Fruit fly (Drosophila melanogaster) whole organism, embryonic: ENCODE measurements around the gene und.

Source experiments
- Asciz ChIP-seq: fragments of 200-800 bp; sonication (Bioruptor generic); optimal IDR thresholded peaks from 2 replicates; lab custom pipeline; 2017; ENCODE audit warnings: missing biosample characterization, mild to moderate bottlenecking, missing genetic modification characterization, missing genetic modification reagents
- Bdp1 ChIP-seq: fragments of 200-800 bp; sonication (Bioruptor generic); optimal IDR thresholded peaks from 3 replicates; lab custom pipeline; 2016; ENCODE audit warnings: missing biosample characterization, missing genetic modification characterization
- Blimp-1 ChIP-seq: fragments of 200-800 bp; sonication (Bioruptor generic); optimal IDR thresholded peaks from 3 replicates; lab custom pipeline; 2018; ENCODE audit warnings: missing biosample characterization, missing genetic modification characterization, mild to moderate bottlenecking, moderate library complexity, missing genetic modification reagents
- BtbVII ChIP-seq: fragments of 200-800 bp; sonication (Bioruptor generic); optimal IDR thresholded peaks from 3 replicates; lab custom pipeline; 2017; ENCODE audit warnings: missing biosample characterization, mild to moderate bottlenecking, missing genetic modification characterization
- CG10209 ChIP-seq: fragments of 200-800 bp; sonication (Bioruptor generic); optimal IDR thresholded peaks from 3 replicates; lab custom pipeline; 2017; ENCODE audit warnings: missing biosample characterization, mild to moderate bottlenecking, missing genetic modification characterization, missing genetic modification reagents
- CG10959 ChIP-seq: fragments of 200-800 bp; sonication (Bioruptor generic); IDR thresholded peaks from 2 replicates; pipeline ENCODE4 v1.3.6; 2022; ENCODE audit warnings: missing biosample characterization, missing genetic modification characterization
- CG12236 ChIP-seq: fragments of 200-800 bp; sonication (Bioruptor generic); optimal IDR thresholded peaks from 2 replicates; lab custom pipeline; 2016; ENCODE audit warnings: missing biosample characterization, missing genetic modification characterization
- CG13296 ChIP-seq: fragments of 200-800 bp; sonication (Bioruptor generic); optimal IDR thresholded peaks from 3 replicates; lab custom pipeline; 2018; ENCODE audit warnings: missing biosample characterization, mild to moderate bottlenecking, missing genetic modification characterization
- CG14965 ChIP-seq: fragments of 200-800 bp; sonication (Bioruptor generic); optimal IDR thresholded peaks from 2 replicates; lab custom pipeline; 2016; ENCODE audit warnings: missing biosample characterization, missing genetic modification characterization, borderline replicate concordance
- CG15479 ChIP-seq: fragments of 200-800 bp; sonication (Bioruptor generic); optimal IDR thresholded peaks from 3 replicates; lab custom pipeline; 2019; ENCODE audit warnings: missing biosample characterization, mild to moderate bottlenecking, missing genetic modification characterization, moderate library complexity
- CG18599 ChIP-seq: fragments of 200-800 bp; sonication (Bioruptor generic); optimal IDR thresholded peaks from 3 replicates; lab custom pipeline; 2017; ENCODE audit warnings: missing biosample characterization, missing genetic modification characterization, mild to moderate bottlenecking, moderate library complexity, missing genetic modification reagents
- CG2875 ChIP-seq: fragments of 200-800 bp; sonication (Bioruptor generic); optimal IDR thresholded peaks from 2 replicates; lab custom pipeline; 2017; ENCODE audit warnings: missing biosample characterization, mild to moderate bottlenecking, missing genetic modification characterization, missing genetic modification reagents
- CG2889 ChIP-seq: fragments of 200-800 bp; sonication (Bioruptor generic); IDR thresholded peaks from 3 replicates; pipeline ENCODE4 v1.3.6; 2022; ENCODE audit warnings: missing biosample characterization, missing genetic modification characterization
- CG32532 ChIP-seq: fragments of 200-800 bp; sonication (Bioruptor generic); IDR thresholded peaks from 2 replicates; pipeline ENCODE4 v1.3.6; 2022; ENCODE audit warnings: missing biosample characterization, missing genetic modification characterization
- CG33213 ChIP-seq: fragments of 200-800 bp; sonication (Bioruptor generic); optimal IDR thresholded peaks from 3 replicates; lab custom pipeline; 2016; ENCODE audit warnings: missing biosample characterization, missing genetic modification characterization
- CG3726 ChIP-seq: fragments of 200-800 bp; sonication (Bioruptor generic); IDR thresholded peaks from 3 replicates; pipeline ENCODE4, ENCODE4 v1.3.6; 2022; ENCODE audit warnings: missing biosample characterization, missing genetic modification characterization
- CG3838 ChIP-seq: fragments of 200-800 bp; sonication (Bioruptor generic); optimal IDR thresholded peaks from 3 replicates; lab custom pipeline; 2016; ENCODE audit warnings: missing biosample characterization, missing genetic modification characterization
- CG4617 ChIP-seq: fragments of 200-800 bp; sonication (Bioruptor generic); optimal IDR thresholded peaks from 3 replicates; lab custom pipeline; 2016; ENCODE audit warnings: missing biosample characterization, missing genetic modification characterization, borderline replicate concordance
- CG6175 ChIP-seq: fragments of 200-800 bp; sonication (Bioruptor generic); IDR thresholded peaks from 3 replicates; pipeline ENCODE4 v1.3.6; 2022; ENCODE audit warnings: missing biosample characterization, missing genetic modification characterization
- CG7786 ChIP-seq: fragments of 200-800 bp; sonication (Bioruptor generic); optimal IDR thresholded peaks from 2 replicates; lab custom pipeline; 2016; ENCODE audit warnings: missing biosample characterization, missing genetic modification characterization
- CG9609 ChIP-seq: fragments of 200-800 bp; sonication (Bioruptor generic); optimal IDR thresholded peaks from 3 replicates; lab custom pipeline; 2016; ENCODE audit warnings: missing biosample characterization, missing genetic modification characterization
- CHES-1-like ChIP-seq: fragments of 200-800 bp; sonication (Bioruptor generic); optimal IDR thresholded peaks from 2 replicates; lab custom pipeline; 2016; ENCODE audit warnings: missing biosample characterization, missing genetic modification characterization
- HmgD ChIP-seq: fragments of 200-800 bp; sonication (Bioruptor generic); optimal IDR thresholded peaks from 3 replicates; lab custom pipeline; 2016; ENCODE audit warnings: missing biosample characterization, missing genetic modification characterization
- Med ChIP-seq: fragments of 200-800 bp; sonication (Bioruptor generic); peaks from one replicate; lab custom pipeline; 2016; ENCODE audit warnings: missing biosample characterization, missing genetic modification characterization, mild to moderate bottlenecking, inconsistent platforms, moderate library complexity
- NFAT ChIP-seq: fragments of 200-800 bp; sonication (Bioruptor generic); IDR thresholded peaks from 2 replicates; pipeline ENCODE4 v1.3.6; 2022; ENCODE audit warnings: missing biosample characterization, missing genetic modification characterization
- Nf-YA ChIP-seq: fragments of 200-800 bp; sonication (Bioruptor generic); IDR thresholded peaks from 2 replicates; pipeline ENCODE4 v1.3.6; 2022; ENCODE audit warnings: missing biosample characterization, missing genetic modification characterization
- Sox100B ChIP-seq: fragments of 200-800 bp; sonication (Bioruptor generic); optimal IDR thresholded peaks from 3 replicates; lab custom pipeline; 2018; ENCODE audit warnings: missing biosample characterization, mild to moderate bottlenecking, missing genetic modification characterization
- Sry-δ ChIP-seq: fragments of 200-800 bp; sonication (Bioruptor generic); optimal IDR thresholded peaks from 2 replicates; lab custom pipeline; 2016; ENCODE audit warnings: missing biosample characterization, missing genetic modification characterization
- Trl ChIP-seq, 3 experiments: fragments of >200 bp in 2 of 3; fragments of 200-800 bp in 1 of 3; sonication (Bioruptor generic) in 1 of 3; optimal IDR thresholded peaks; 2 replicates in 1 of 3; 3 replicates in 2 of 3; lab custom pipeline; 2016 to 2017; ENCODE audit warnings: missing biosample characterization in 1 of 3, missing genetic modification characterization in 1 of 3
- Xbp1 ChIP-seq: fragments of 200-800 bp; sonication (Bioruptor generic); optimal IDR thresholded peaks from 3 replicates; lab custom pipeline; 2016; ENCODE audit warnings: missing biosample characterization, mild to moderate bottlenecking, missing genetic modification characterization
- ap ChIP-seq: fragments of 200-800 bp; sonication (Bioruptor generic); IDR thresholded peaks from 2 replicates; pipeline ENCODE4 v1.3.6; 2022; ENCODE audit warnings: missing biosample characterization, missing genetic modification characterization
- br ChIP-seq: fragments of >200 bp; optimal IDR thresholded peaks from 2 replicates; lab custom pipeline; 2017
- chm ChIP-seq: fragments of 200-800 bp; sonication (Bioruptor generic); IDR thresholded peaks from 2 replicates; pipeline ENCODE4 v1.3.6; 2022; ENCODE audit warnings: missing biosample characterization, missing genetic modification characterization
- dmrt11E ChIP-seq: fragments of 200-800 bp; sonication (Bioruptor generic); optimal IDR thresholded peaks from 3 replicates; lab custom pipeline; 2018; ENCODE audit warnings: missing biosample characterization, mild to moderate bottlenecking, missing genetic modification characterization, moderate library complexity
- ems ChIP-seq: fragments of 200-800 bp; sonication (Bioruptor generic); optimal IDR thresholded peaks from 3 replicates; lab custom pipeline; 2016; ENCODE audit warnings: missing biosample characterization, missing genetic modification characterization
- esg ChIP-seq: fragments of 200-800 bp; sonication (Bioruptor generic); conservative IDR thresholded peaks from 2 replicates; pipeline ENCODE4 v1.3.6; 2022; ENCODE audit warnings: missing biosample characterization, missing genetic modification characterization
- fd102C ChIP-seq: fragments of 200-800 bp; sonication (Bioruptor generic); optimal IDR thresholded peaks from 2 replicates; lab custom pipeline; 2018; ENCODE audit warnings: missing biosample characterization, mild to moderate bottlenecking, missing genetic modification characterization, moderate library complexity
- fd96Cb ChIP-seq: fragments of 200-800 bp; sonication (Bioruptor generic); optimal IDR thresholded peaks from 2 replicates; lab custom pipeline; 2018; ENCODE audit warnings: missing biosample characterization, mild to moderate bottlenecking, missing genetic modification characterization, moderate library complexity
- her ChIP-seq: fragments of 200-800 bp; sonication (Bioruptor generic); optimal IDR thresholded peaks from 2 replicates; lab custom pipeline; 2016; ENCODE audit warnings: missing biosample characterization, missing genetic modification characterization
- hkb ChIP-seq, 2 experiments: fragments of 200-800 bp in 1 of 2; fragments of >200 bp in 1 of 2; sonication (Bioruptor generic) in 1 of 2; IDR thresholded peaks in 1 of 2; optimal IDR thresholded peaks in 1 of 2; 2 replicates each; pipeline versions ENCODE4 v1.3.6 to Lab custom; 2017 to 2022; ENCODE audit warnings: missing biosample characterization in 1 of 2, missing genetic modification characterization in 1 of 2
- ind ChIP-seq: fragments of 200-800 bp; sonication (Bioruptor generic); optimal IDR thresholded peaks from 3 replicates; lab custom pipeline; 2016; ENCODE audit warnings: missing biosample characterization, missing genetic modification characterization
- knrl ChIP-seq: fragments of 200-800 bp; sonication (Bioruptor generic); IDR thresholded peaks from 3 replicates; pipeline ENCODE4 v1.3.6; 2022; ENCODE audit warnings: missing biosample characterization, missing genetic modification characterization; ENCODE audit not compliant: partially characterized antibody
- psq ChIP-seq: fragments of 200-800 bp; sonication (Bioruptor generic); optimal IDR thresholded peaks from 2 replicates; lab custom pipeline; 2017; ENCODE audit warnings: missing biosample characterization, missing genetic modification characterization
- sc ChIP-seq, 3 experiments: fragments of >200 bp in 2 of 3; fragments of 200-800 bp in 1 of 3; sonication (Bioruptor generic) in 1 of 3; optimal IDR thresholded peaks; 2 replicates in 2 of 3; 3 replicates in 1 of 3; lab custom pipeline; 2017; ENCODE audit warnings: mild to moderate bottlenecking in 1 of 3, missing biosample characterization in 1 of 3, missing genetic modification characterization in 1 of 3, missing genetic modification reagents in 1 of 3
- sd ChIP-seq: fragments of 200-800 bp; sonication (Bioruptor generic); optimal IDR thresholded peaks from 3 replicates; lab custom pipeline; 2018; ENCODE audit warnings: missing biosample characterization, mild to moderate bottlenecking, missing genetic modification characterization, moderate library complexity
- sim ChIP-seq: fragments of 200-800 bp; sonication (Bioruptor generic); IDR thresholded peaks from 2 replicates; pipeline ENCODE4 v1.3.6; 2022; ENCODE audit warnings: missing biosample characterization, missing genetic modification characterization
- stwl ChIP-seq: fragments of 200-800 bp; sonication (Bioruptor generic); optimal IDR thresholded peaks from 3 replicates; lab custom pipeline; 2018; ENCODE audit warnings: missing biosample characterization, mild to moderate bottlenecking, missing genetic modification characterization, moderate library complexity
- toy ChIP-seq: fragments of 200-800 bp; sonication (Bioruptor generic); IDR thresholded peaks from 2 replicates; pipeline ENCODE4 v1.3.6; 2022; ENCODE audit warnings: missing biosample characterization, missing genetic modification characterization
- wek ChIP-seq: fragments of 200-800 bp; sonication (Bioruptor generic); optimal IDR thresholded peaks from 3 replicates; lab custom pipeline; 2018; ENCODE audit warnings: missing biosample characterization, mild to moderate bottlenecking, missing genetic modification characterization, moderate library complexity

und gene

dm6 chr2L:9774980-9775628 lies 11.9 kb downstream of the und start, which contains the start of the genes ppk11 and ppk16 (continued):
- TF ChIP-seq Trl (optimal IDR thresholded peaks at IDR 0.05; lab: Kevin White, UChicago) (no peak), Trl (GFP tag; optimal IDR thresholded peaks at IDR 0.05; lab: Kevin White, UChicago) (peak; percentile 12), knrl (GFP tag; lab: Robert Waterston, UW) (no peak), CG18599 (GFP tag; lab: Kevin White, UChicago) (peak; percentile 49), Bdp1 (GFP tag; lab: Kevin White, UChicago) (no peak), ap (GFP tag; lab: Robert Waterston, UW) (no peak), her (GFP tag; lab: Kevin White, UChicago) (no peak), stwl (tag; lab: Kevin White, UChicago) (no peak), ems (peak; percentile 16), esg (GFP tag; lab: Robert Waterston, UW) (no peak), CG15479 (GFP tag; lab: Kevin White, UChicago) (no peak), CG7786 (GFP tag; lab: Kevin White, UChicago) (no peak), CG4617 (no peak), BtbVII (GFP tag; lab: Kevin White, UChicago) (peak; percentile 15), chm (no peak), Med (GFP tag; lab: Kevin White, UChicago) (peak; percentile 77), CG10209 (GFP tag; lab: Kevin White, UChicago) (peak; percentile 53), hkb (optimal IDR thresholded peaks at IDR 0.05; lab: Kevin White, UChicago) (no peak), hkb (GFP tag; IDR thresholded peaks at IDR 0.05; lab: Robert Waterston, UW) (0 out of 2 replicates have a peak, but pooled peaks have one; percentile 19), br (no peak), CG12236 (GFP tag; lab: Kevin White, UChicago) (peak; percentile 56), ind (no peak), fd96Cb (tag; lab: Kevin White, UChicago) (peak; percentile 15), CG3838 (GFP tag; lab: Kevin White, UChicago) (no peak), CG3726 (GFP tag; lab: Robert Waterston, UW) (no peak), CG33213 (GFP tag; lab: Kevin White, UChicago) (peak; percentile 21), CG14965 (GFP tag; lab: Kevin White, UChicago) (peak; percentile 25), Nf-YA (GFP tag; lab: Robert Waterston, UW) (no peak), Asciz (GFP tag; lab: Kevin White, UChicago) (peak; percentile 55), fd102C (GFP tag; lab: Kevin White, UChicago) (no peak), CG32532 (no peak), Sox100B (GFP tag; lab: Kevin White, UChicago) (peak; percentile 19), wek (GFP tag; lab: Kevin White, UChicago) (no peak), HmgD (no peak), psq (GFP tag; lab: Kevin White, UChicago) (no peak), CG2889 (no peak), CG2875 (GFP tag; lab: Kevin White, UChicago) (peak; percentile 47), dmrt11E (tag; lab: Kevin White, UChicago) (no peak), Xbp1 (GFP tag; lab: Kevin White, UChicago) (no peak), sd (no peak), CG9609 (GFP tag; lab: Kevin White, UChicago) (peak; percentile 10), sc (optimal IDR thresholded peaks at IDR 0.05; lab: Kevin White, UChicago) (no peak), sc (GFP tag; optimal IDR thresholded peaks at IDR 0.05; lab: Kevin White, UChicago) (peak; percentile 7), toy (GFP tag; lab: Robert Waterston, UW) (no peak; the same call in 1 of the 2 replicates), sim (GFP tag; lab: Robert Waterston, UW) (no peak), CHES-1-like (GFP tag; lab: Kevin White, UChicago) (peak; percentile 26), CG6175 (GFP tag; lab: Robert Waterston, UW) (no peak), CG10959 (GFP tag; lab: Robert Waterston, UW) (no peak), Blimp-1 (no peak), CG13296 (GFP tag; lab: Kevin White, UChicago) (peak; percentile 46), NFAT (GFP tag; lab: Robert Waterston, UW) (no peak), Sry-δ (GFP tag; lab: Kevin White, UChicago) (peak; percentile 3)
